Fruit fly (Drosophila melanogaster) whole organism, embryonic: ENCODE data around the gene Dop1R2.

Experiments
- Antp ChIP-seq: fragments of 200-800 bp; sonication (Bioruptor generic); optimal IDR thresholded peaks from 3 replicates; lab custom pipeline; 2016; ENCODE audit warnings: missing biosample characterization, missing genetic modification characterization
- Atf-2 ChIP-seq: fragments of 200-800 bp; sonication (Bioruptor generic); optimal IDR thresholded peaks from 2 replicates; lab custom pipeline; 2016; ENCODE audit warnings: missing biosample characterization, missing genetic modification characterization
- CG10979 ChIP-seq: fragments of 200-800 bp; sonication (Bioruptor generic); optimal IDR thresholded peaks from 2 replicates; lab custom pipeline; 2018; ENCODE audit warnings: missing biosample characterization, mild to moderate bottlenecking, missing genetic modification characterization, moderate library complexity
- CG11398 ChIP-seq: fragments of 200-800 bp; sonication (Bioruptor generic); optimal IDR thresholded peaks from 2 replicates; lab custom pipeline; 2016; ENCODE audit warnings: missing biosample characterization, missing genetic modification characterization
- CG12299 ChIP-seq: fragments of 200-800 bp; sonication (Bioruptor generic); optimal IDR thresholded peaks from 2 replicates; lab custom pipeline; 2018; ENCODE audit warnings: missing biosample characterization, mild to moderate bottlenecking, missing genetic modification characterization
- CG12769 ChIP-seq: fragments of 200-800 bp; sonication (Bioruptor generic); optimal IDR thresholded peaks from 2 replicates; lab custom pipeline; 2019; ENCODE audit warnings: missing biosample characterization, mild to moderate bottlenecking, missing genetic modification characterization, moderate library complexity
- CG14710 ChIP-seq: fragments of 200-800 bp; sonication (Bioruptor generic); optimal IDR thresholded peaks from 3 replicates; lab custom pipeline; 2019; ENCODE audit warnings: missing biosample characterization, mild to moderate bottlenecking, missing genetic modification characterization, moderate library complexity
- CG15479 ChIP-seq: fragments of 200-800 bp; sonication (Bioruptor generic); optimal IDR thresholded peaks from 3 replicates; lab custom pipeline; 2019; ENCODE audit warnings: missing biosample characterization, mild to moderate bottlenecking, missing genetic modification characterization, moderate library complexity
- CG17359 ChIP-seq: fragments of 200-800 bp; sonication (Bioruptor generic); optimal IDR thresholded peaks from 3 replicates; lab custom pipeline; 2018; ENCODE audit warnings: missing biosample characterization, mild to moderate bottlenecking, missing genetic modification characterization, moderate library complexity
- CG17829 ChIP-seq: fragments of 200-800 bp; optimal IDR thresholded peaks from 2 replicates; lab custom pipeline; 2019; ENCODE audit warnings: missing biosample characterization, mild to moderate bottlenecking, missing genetic modification characterization, moderate library complexity
- CG1832 ChIP-seq: fragments of 200-800 bp; sonication (Bioruptor generic); optimal IDR thresholded peaks from 2 replicates; lab custom pipeline; 2017; ENCODE audit warnings: missing biosample characterization, mild to moderate bottlenecking, missing genetic modification characterization, inconsistent platforms
- CG33557 ChIP-seq: fragments of 200-800 bp; sonication (Bioruptor generic); optimal IDR thresholded peaks from 2 replicates; lab custom pipeline; 2019; ENCODE audit warnings: missing biosample characterization, mild to moderate bottlenecking, missing genetic modification characterization, moderate library complexity
- CG3726 ChIP-seq: fragments of 200-800 bp; sonication (Bioruptor generic); IDR thresholded peaks from 3 replicates; pipeline ENCODE4, ENCODE4 v1.3.6; 2022; ENCODE audit warnings: missing biosample characterization, missing genetic modification characterization
- CG4424 ChIP-seq: fragments of 200-800 bp; sonication (Bioruptor generic); optimal IDR thresholded peaks from 3 replicates; lab custom pipeline; 2016; ENCODE audit warnings: missing biosample characterization, missing genetic modification characterization
- CG7556 ChIP-seq: fragments of 200-800 bp; sonication (Bioruptor generic); optimal IDR thresholded peaks from 2 replicates; lab custom pipeline; 2017; ENCODE audit warnings: missing biosample characterization, mild to moderate bottlenecking, missing genetic modification characterization
- CG7839 ChIP-seq: fragments of 200-800 bp; sonication (Bioruptor generic); optimal IDR thresholded peaks from 3 replicates; lab custom pipeline; 2018; ENCODE audit warnings: missing biosample characterization, mild to moderate bottlenecking, missing genetic modification characterization, moderate library complexity
- CG8388 ChIP-seq: fragments of 200-800 bp; sonication (Bioruptor generic); optimal IDR thresholded peaks from 2 replicates; lab custom pipeline; 2019; ENCODE audit warnings: missing biosample characterization, mild to moderate bottlenecking, missing genetic modification characterization, moderate library complexity
- CG8924 ChIP-seq: fragments of 200-800 bp; optimal IDR thresholded peaks from 3 replicates; lab custom pipeline; 2019; ENCODE audit warnings: missing biosample characterization, mild to moderate bottlenecking, missing genetic modification characterization, moderate library complexity
- CG9215 ChIP-seq: fragments of 200-800 bp; sonication (Bioruptor generic); IDR thresholded peaks from 2 replicates; pipeline ENCODE4 v1.3.6; 2022; ENCODE audit warnings: missing biosample characterization, missing genetic modification characterization
- Doc2 ChIP-seq: fragments of 200-800 bp; sonication (Bioruptor generic); IDR thresholded peaks from 2 replicates; pipeline ENCODE4 v1.3.6; 2022; ENCODE audit warnings: missing biosample characterization, missing genetic modification characterization
- H2.0 ChIP-seq: fragments of 200-800 bp; sonication (Bioruptor generic); IDR thresholded peaks from 2 replicates; pipeline ENCODE4 v1.3.6; 2022; ENCODE audit warnings: missing biosample characterization, missing genetic modification characterization
- HHEX ChIP-seq: fragments of 200-800 bp; sonication (Bioruptor generic); optimal IDR thresholded peaks from 3 replicates; lab custom pipeline; 2017; ENCODE audit warnings: missing biosample characterization, mild to moderate bottlenecking, missing genetic modification characterization, missing genetic modification reagents
- HLHmδ ChIP-seq: fragments of 200-800 bp; sonication (Bioruptor generic); optimal IDR thresholded peaks from 2 replicates; lab custom pipeline; 2018; ENCODE audit warnings: missing biosample characterization, mild to moderate bottlenecking, missing genetic modification characterization, moderate library complexity
- Hand ChIP-seq: fragments of 200-800 bp; sonication (Bioruptor generic); optimal IDR thresholded peaks from 2 replicates; lab custom pipeline; 2017; ENCODE audit warnings: mild to moderate bottlenecking, missing biosample characterization, missing genetic modification reagents, missing genetic modification characterization
- Hmr ChIP-seq: fragments of 200-800 bp; sonication (Bioruptor generic); optimal IDR thresholded peaks from 3 replicates; lab custom pipeline; 2017; ENCODE audit warnings: mild to moderate bottlenecking, missing biosample characterization, missing genetic modification reagents, missing genetic modification characterization
- Hr51 ChIP-seq, 2 experiments: fragments of 200-800 bp; sonication (Bioruptor generic); optimal IDR thresholded peaks; 2 replicates in 1 of 2; 3 replicates in 1 of 2; lab custom pipeline; 2016 to 2018; ENCODE audit warnings: missing biosample characterization in 2 of 2, missing genetic modification characterization in 2 of 2, mild to moderate bottlenecking in 1 of 2, moderate library complexity in 1 of 2
- Sox100B ChIP-seq: fragments of 200-800 bp; sonication (Bioruptor generic); optimal IDR thresholded peaks from 3 replicates; lab custom pipeline; 2018; ENCODE audit warnings: missing biosample characterization, mild to moderate bottlenecking, missing genetic modification characterization
- Sox102F ChIP-seq: fragments of 200-800 bp; sonication (Bioruptor generic); optimal IDR thresholded peaks from 2 replicates; lab custom pipeline; 2018; ENCODE audit warnings: missing biosample characterization, mild to moderate bottlenecking, missing genetic modification characterization, moderate library complexity
- al ChIP-seq: fragments of 200-800 bp; sonication (Bioruptor generic); IDR thresholded peaks from 2 replicates; pipeline ENCODE4 v1.3.6; 2022; ENCODE audit warnings: missing biosample characterization, missing genetic modification characterization
- ap ChIP-seq: fragments of 200-800 bp; sonication (Bioruptor generic); IDR thresholded peaks from 2 replicates; pipeline ENCODE4 v1.3.6; 2022; ENCODE audit warnings: missing biosample characterization, missing genetic modification characterization
- ato ChIP-seq: fragments of 200-800 bp; sonication (Bioruptor generic); IDR thresholded peaks from 2 replicates; pipeline ENCODE4 v1.3.6; 2022; ENCODE audit warnings: missing biosample characterization, missing genetic modification characterization; ENCODE audit not compliant: partially characterized antibody
- bab2 ChIP-seq: fragments of 200-800 bp; sonication (Bioruptor generic); optimal IDR thresholded peaks from 2 replicates; lab custom pipeline; 2016; ENCODE audit warnings: missing biosample characterization, missing genetic modification characterization
- cad ChIP-seq: fragments of >200 bp; optimal IDR thresholded peaks from 2 replicates; lab custom pipeline; 2017; ENCODE audit warnings: missing biosample characterization, missing genetic modification characterization
- cwo ChIP-seq: fragments of 200-800 bp; sonication (Bioruptor generic); optimal IDR thresholded peaks from 3 replicates; lab custom pipeline; 2017; ENCODE audit warnings: missing biosample characterization, missing genetic modification characterization, mild to moderate bottlenecking, moderate library complexity, missing genetic modification reagents
- dmrt99B ChIP-seq: fragments of 200-800 bp; sonication (Bioruptor generic); optimal IDR thresholded peaks from 2 replicates; lab custom pipeline; 2018; ENCODE audit warnings: missing biosample characterization, mild to moderate bottlenecking, missing genetic modification characterization, moderate library complexity
- fd102C ChIP-seq: fragments of 200-800 bp; sonication (Bioruptor generic); optimal IDR thresholded peaks from 2 replicates; lab custom pipeline; 2018; ENCODE audit warnings: missing biosample characterization, mild to moderate bottlenecking, missing genetic modification characterization, moderate library complexity
- fd96Cb ChIP-seq: fragments of 200-800 bp; sonication (Bioruptor generic); optimal IDR thresholded peaks from 2 replicates; lab custom pipeline; 2018; ENCODE audit warnings: missing biosample characterization, mild to moderate bottlenecking, missing genetic modification characterization, moderate library complexity
- gem ChIP-seq: fragments of 200-800 bp; sonication (Bioruptor generic); optimal IDR thresholded peaks from 2 replicates; lab custom pipeline; 2019; ENCODE audit warnings: missing biosample characterization, mild to moderate bottlenecking, missing genetic modification characterization, moderate library complexity
- gt ChIP-seq: fragments of 200-800 bp; sonication (Bioruptor generic); IDR thresholded peaks from 2 replicates; pipeline ENCODE4 v1.3.6; 2022; ENCODE audit warnings: missing biosample characterization, missing genetic modification characterization
- lab ChIP-seq: fragments of 200-800 bp; sonication (Bioruptor generic); optimal IDR thresholded peaks from 3 replicates; lab custom pipeline; 2017; ENCODE audit warnings: missing biosample characterization, missing genetic modification characterization, mild to moderate bottlenecking, moderate library complexity, missing genetic modification reagents
- maf-S ChIP-seq: fragments of 200-800 bp; sonication (Bioruptor generic); optimal IDR thresholded peaks from 2 replicates; lab custom pipeline; 2016; ENCODE audit warnings: missing biosample characterization, missing genetic modification characterization
- nerfin-2 ChIP-seq: fragments of 200-800 bp; sonication (Bioruptor generic); IDR thresholded peaks from 2 replicates; pipeline ENCODE4 v1.3.6; 2022; ENCODE audit warnings: missing biosample characterization, missing genetic modification characterization; ENCODE audit not compliant: partially characterized antibody
- pros ChIP-seq: fragments of 200-800 bp; sonication (Bioruptor generic); optimal IDR thresholded peaks from 3 replicates; lab custom pipeline; 2019; ENCODE audit warnings: missing biosample characterization, mild to moderate bottlenecking, missing genetic modification characterization, moderate library complexity
- seq ChIP-seq: fragments of 200-800 bp; sonication (Bioruptor generic); IDR thresholded peaks from 2 replicates; pipeline ENCODE4 v1.3.6; 2022; ENCODE audit warnings: missing biosample characterization, missing genetic modification characterization
- sim ChIP-seq: fragments of 200-800 bp; sonication (Bioruptor generic); IDR thresholded peaks from 2 replicates; pipeline ENCODE4 v1.3.6; 2022; ENCODE audit warnings: missing biosample characterization, missing genetic modification characterization
- sna ChIP-seq: fragments of 200-800 bp; sonication (Bioruptor generic); IDR thresholded peaks from 2 replicates; pipeline ENCODE4 v1.3.6; 2022; ENCODE audit warnings: missing biosample characterization, missing genetic modification characterization; ENCODE audit not compliant: partially characterized antibody
- sr ChIP-seq: fragments of 200-800 bp; sonication (Bioruptor generic); IDR thresholded peaks from 3 replicates; pipeline ENCODE4 v1.3.6; 2022; ENCODE audit warnings: missing biosample characterization, missing genetic modification characterization
- unc-4 ChIP-seq: fragments of 200-800 bp; sonication (Bioruptor generic); IDR thresholded peaks from 2 replicates; pipeline ENCODE4 v1.3.6; 2022; ENCODE audit warnings: missing biosample characterization, missing genetic modification characterization; ENCODE audit not compliant: partially characterized antibody
- wek ChIP-seq: fragments of 200-800 bp; sonication (Bioruptor generic); optimal IDR thresholded peaks from 3 replicates; lab custom pipeline; 2018; ENCODE audit warnings: missing biosample characterization, mild to moderate bottlenecking, missing genetic modification characterization, moderate library complexity
- z ChIP-seq: fragments of 200-800 bp; sonication (Bioruptor generic); IDR thresholded peaks from 3 replicates; pipeline ENCODE4 v1.3.6; 2022; ENCODE audit warnings: missing biosample characterization, missing genetic modification characterization

The Dop1R2 gene

DNA sequence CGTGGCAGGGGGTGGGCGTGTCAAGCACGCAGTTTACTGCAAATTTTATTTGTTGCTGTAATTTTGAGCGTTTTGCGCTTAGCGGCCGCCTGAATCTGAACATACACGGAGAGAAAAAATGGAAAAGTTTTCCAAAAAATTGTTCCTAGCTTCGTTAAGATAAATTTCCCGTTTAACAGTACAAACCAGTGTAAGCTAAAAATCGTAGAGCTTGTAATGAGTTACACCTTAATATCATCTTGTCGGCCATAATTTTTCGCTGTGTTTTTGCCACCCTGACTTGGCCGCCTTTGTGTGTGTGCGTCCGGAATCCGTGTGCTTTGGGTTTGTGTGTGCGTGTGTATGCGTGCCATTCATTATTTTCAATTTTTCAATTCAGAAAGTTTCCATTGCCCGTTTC lies 8.3 kb downstream of the Dop1R2 start (continued):
- no peak for TF ChIP-seq CG12299 (tag; lab: Kevin White, UChicago)
- TF ChIP-seq wek (GFP tag; lab: Kevin White, UChicago) = no peak
- TF ChIP-seq H2.0 (GFP tag; lab: Robert Waterston, UW) = no peak
- TF ChIP-seq cad (GFP tag; lab: Kevin White, UChicago) = no peak
- no peak for TF ChIP-seq CG9215 (GFP tag; lab: Robert Waterston, UW)
- no peak for TF ChIP-seq Sox100B (GFP tag; lab: Kevin White, UChicago)
- TF ChIP-seq unc-4 (GFP tag; lab: Robert Waterston, UW) = no peak
- TF ChIP-seq dmrt99B (tag; lab: Kevin White, UChicago) = peak; percentile 73
- TF ChIP-seq HHEX (GFP tag; lab: Kevin White, UChicago) = peak; percentile 29
- peak; percentile 33 for TF ChIP-seq CG17359 (tag; lab: Kevin White, UChicago)
- TF ChIP-seq CG10979 (tag; lab: Kevin White, UChicago) = no peak
- TF ChIP-seq CG33557 (GFP tag; lab: Kevin White, UChicago) = no peak
- peak; percentile 14 for TF ChIP-seq CG8388 (GFP tag; lab: Kevin White, UChicago)
- TF ChIP-seq CG1832 = no peak
- TF ChIP-seq CG7556 (GFP tag; lab: Kevin White, UChicago) = peak; percentile 60
- TF ChIP-seq Doc2 (GFP tag; lab: Robert Waterston, UW) = no peak
- TF ChIP-seq sim = no peak
- TF ChIP-seq gt = no peak
- TF ChIP-seq nerfin-2 (GFP tag; lab: Robert Waterston, UW) = no peak
- no peak for TF ChIP-seq CG14710 (tag; lab: Kevin White, UChicago)
- TF ChIP-seq CG17829 (tag; lab: Kevin White, UChicago) = no peak
- TF ChIP-seq CG12769 = peak; percentile 32
- TF ChIP-seq sr (GFP tag; lab: Robert Waterston, UW) = no peak
- peak; percentile 37 for TF ChIP-seq Sox102F
- no peak for TF ChIP-seq CG4424 (GFP tag; lab: Kevin White, UChicago)
- TF ChIP-seq ato (GFP tag; lab: Robert Waterston, UW) = no peak
- TF ChIP-seq pros (GFP tag; lab: Kevin White, UChicago) = no peak
- no peak for TF ChIP-seq HLHmδ (GFP tag; lab: Kevin White, UChicago)
- TF ChIP-seq cwo (GFP tag; lab: Kevin White, UChicago) = peak; percentile 47
- TF ChIP-seq z = no peak
- TF ChIP-seq CG11398 = no peak
- no peak for TF ChIP-seq fd96Cb (tag; lab: Kevin White, UChicago)
- TF ChIP-seq Hmr = peak; percentile 60
- peak; percentile 65 for TF ChIP-seq Hand (GFP tag; lab: Kevin White, UChicago)
- no peak for TF ChIP-seq bab2
- no peak for TF ChIP-seq CG3726 (GFP tag; lab: Robert Waterston, UW)
- no peak for TF ChIP-seq ap
- TF ChIP-seq maf-S (GFP tag; lab: Kevin White, UChicago) = no peak
- TF ChIP-seq CG15479 (GFP tag; lab: Kevin White, UChicago) = no peak
- TF ChIP-seq CG7839 (tag; lab: Kevin White, UChicago) = peak; percentile 47
- TF ChIP-seq lab (GFP tag; lab: Kevin White, UChicago) = peak; percentile 80
- TF ChIP-seq Antp (GFP tag; lab: Kevin White, UChicago) = no peak
- no peak for TF ChIP-seq fd102C (GFP tag; lab: Kevin White, UChicago)
- TF ChIP-seq Atf-2 (GFP tag; lab: Kevin White, UChicago) = no peak
- no peak for TF ChIP-seq al (GFP tag; lab: Robert Waterston, UW)
- peak in 1 of 2 experiments; percentile 57 for TF ChIP-seq Hr51 (GFP tag; optimal IDR thresholded peaks at IDR 0.05; lab: Kevin White, UChicago)
- TF ChIP-seq sna = no peak
- TF ChIP-seq CG8924 (tag; lab: Kevin White, UChicago) = peak; percentile 19
- peak; percentile 58; the same call in 1 of the 2 replicates for TF ChIP-seq seq
- peak; percentile 52 for TF ChIP-seq gem (tag; lab: Kevin White, UChicago)
